Worm (Caenorhabditis elegans) whole organism, midembryonic: Measurements from ENCODE around the gene ipla-3.

ENCODE experiments used
- T22C8.4 ChIP-seq: fragments of 200-800 bp; sonication (Bioruptor generic); IDR thresholded peaks from 2 replicates; pipeline ENCODE4 v1.3.6; 2022; ENCODE audit warnings: missing genetic modification characterization, missing compliant biosample characterization
- cog-1 ChIP-seq: sonication (generic microtip); optimal IDR thresholded peaks from 2 replicates; lab custom pipeline; 2016; ENCODE audit warnings: missing genetic modification characterization, missing compliant biosample characterization
- flt-1 ChIP-seq: fragments of 200-800 bp; sonication (Bioruptor generic); IDR thresholded peaks from 2 replicates; pipeline ENCODE4 v1.3.6; 2022; ENCODE audit warnings: missing genetic modification characterization, missing compliant biosample characterization
- ref-1 ChIP-seq: fragments of 200-800 bp; sonication (Bioruptor generic); conservative IDR thresholded peaks from 2 replicates; pipeline ENCODE4 v1.3.6; 2022; ENCODE audit warnings: missing genetic modification reagents, missing genetic modification characterization, missing compliant biosample characterization
- ztf-29 ChIP-seq: fragments of 200-800 bp; sonication (Bioruptor generic); IDR thresholded peaks from 2 replicates; pipeline ENCODE4 v1.3.6; 2022; ENCODE audit warnings: missing genetic modification reagents, missing genetic modification characterization, missing compliant biosample characterization

ce11 chrV:20680189-20680588 is 48.9 kb downstream of the ipla-3 start:
- TF ChIP-seq flt-1 (GFP tag; lab: Robert Waterston, UW) = no peak
- no peak for TF ChIP-seq cog-1
- no peak for TF ChIP-seq T22C8.4 (GFP tag; lab: Robert Waterston, UW)
- TF ChIP-seq ref-1 (GFP tag; lab: Robert Waterston, UW) = no peak
- TF ChIP-seq ztf-29 (GFP tag; lab: Robert Waterston, UW) = no peak
